Fruit fly (Drosophila melanogaster) whole organism, larva: ENCODE data around the gene CG15742.

ENCODE experiments used
- noc ChIP-seq: fragments of 200-800 bp; sonication (Bioruptor generic); optimal IDR thresholded peaks from 3 replicates; lab custom pipeline; 2019; ENCODE audit warnings: missing biosample characterization, mild to moderate bottlenecking, missing genetic modification characterization, moderate library complexity

The CG15742 gene

DNA sequence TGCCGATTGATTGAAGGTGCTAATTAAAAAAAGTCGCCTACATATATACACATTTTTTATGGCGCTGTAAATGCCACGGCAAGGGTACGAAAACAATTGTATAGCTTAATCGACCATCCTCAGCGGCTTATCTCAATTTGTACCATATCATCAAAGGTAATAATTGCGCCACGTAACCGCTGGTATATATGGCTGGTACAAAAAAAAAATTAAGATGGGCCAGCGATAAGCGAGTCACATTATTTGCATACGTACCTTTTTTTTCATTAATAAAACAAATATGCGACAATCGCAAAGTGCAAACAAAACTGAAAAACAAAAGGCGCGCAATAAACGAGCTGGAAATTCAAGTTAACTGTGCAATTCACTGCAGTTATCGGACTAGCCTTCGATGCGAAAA is 3.9 kb downstream of the CG15742 start:
- TF ChIP-seq noc (tag; lab: Kevin White, UChicago) = no peak

dm6 chrX:13253062-13253724 is 5.1 kb downstream of the CG15742 start:
- peak; percentile 1 for TF ChIP-seq noc (tag; lab: Kevin White, UChicago)

DNA sequence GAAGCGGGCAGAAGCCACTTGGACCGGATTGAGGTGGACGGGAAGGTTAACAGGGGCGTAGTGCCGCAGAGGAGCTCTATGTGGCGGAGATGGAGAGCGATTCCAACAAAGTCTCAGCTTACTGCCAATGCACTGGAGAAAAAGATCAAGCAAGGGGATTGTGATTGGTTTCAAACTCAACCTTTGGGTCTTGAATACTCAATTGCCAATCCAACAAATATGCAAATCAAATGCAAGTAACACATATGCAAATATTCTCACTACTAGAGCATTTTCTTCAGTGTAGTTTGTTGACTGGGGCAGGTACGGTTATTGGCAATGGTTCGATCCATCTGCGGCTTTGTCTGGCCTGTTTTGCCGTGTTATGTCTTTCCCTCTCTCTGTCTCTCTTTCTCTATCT is 7.0 kb downstream of the CG15742 start:
- TF ChIP-seq noc (tag; lab: Kevin White, UChicago) = peak; percentile 86

dm6 chrX:13249732-13250395 is 8.4 kb downstream of the CG15742 start:
- no peak for TF ChIP-seq noc (tag; lab: Kevin White, UChicago)

- no peak for TF ChIP-seq noc (tag; lab: Kevin White, UChicago)
Observed at dm6 chrX:13248515-13248914, 9.8 kb downstream of the CG15742 start.

dm6 chrX:13247789-13248188 is 10.5 kb downstream of the CG15742 start:
- no peak for TF ChIP-seq noc (tag; lab: Kevin White, UChicago)

dm6 chrX:13245767-13246166 is 12.5 kb downstream of the CG15742 start:
- TF ChIP-seq noc (tag; lab: Kevin White, UChicago) = no peak

DNA sequence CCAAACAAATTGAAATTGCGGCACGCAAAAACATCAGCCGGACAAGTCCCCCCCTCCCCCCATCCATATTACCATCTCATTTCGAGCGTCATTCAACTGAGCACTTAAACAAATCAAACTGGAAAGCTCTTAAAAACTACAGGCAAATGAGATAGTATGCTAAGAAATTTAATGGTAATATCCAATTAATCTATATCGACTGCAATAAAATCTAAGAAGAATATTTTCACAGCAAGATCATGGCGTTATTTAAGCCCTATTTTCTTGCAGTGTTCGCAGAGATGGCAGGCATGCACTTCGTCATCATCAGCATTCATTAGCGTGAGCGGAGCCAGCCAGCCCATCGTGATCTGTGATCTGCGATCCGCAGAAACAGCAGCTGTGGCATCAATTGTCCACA is 13.8 kb downstream of the CG15742 start:
- no peak for TF ChIP-seq noc (tag; lab: Kevin White, UChicago)

DNA sequence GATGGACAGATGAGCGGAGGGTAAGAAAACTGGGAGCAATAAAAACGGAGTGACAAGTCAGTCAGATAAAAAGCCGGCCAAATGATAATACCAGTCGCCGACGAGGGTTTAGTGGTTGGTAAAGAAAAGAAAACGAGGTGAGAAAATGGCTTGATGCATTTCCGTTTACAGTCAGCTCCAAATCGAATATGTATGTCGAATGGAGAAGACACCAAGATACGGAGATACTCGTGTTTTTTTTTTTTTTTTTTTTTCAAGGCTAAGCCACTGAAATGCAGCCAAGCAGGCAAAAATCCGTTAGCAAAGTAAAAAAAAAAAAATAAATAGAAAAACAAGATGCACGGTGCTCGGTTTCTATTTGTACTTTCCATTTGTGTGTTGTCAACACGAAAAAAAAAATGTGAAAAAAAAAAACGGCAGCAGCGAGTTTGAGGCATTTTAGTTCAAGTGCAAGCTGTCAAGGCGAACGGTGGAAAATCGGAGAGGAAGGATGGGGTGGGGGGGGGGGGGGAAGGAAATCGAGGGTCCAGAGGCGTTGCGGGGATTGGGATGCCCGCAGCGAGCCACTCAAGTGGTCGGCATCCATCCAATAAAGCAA is 14.5 kb downstream of the CG15742 start:
- no peak for TF ChIP-seq noc (tag; lab: Kevin White, UChicago)

dm6 chrX:13240812-13241211 is 17.5 kb downstream of the CG15742 start:
- no peak for TF ChIP-seq noc (tag; lab: Kevin White, UChicago)

dm6 chrX:13238294-13238917 is 19.9 kb downstream of the CG15742 start:
- TF ChIP-seq noc (tag; lab: Kevin White, UChicago) = no peak

DNA sequence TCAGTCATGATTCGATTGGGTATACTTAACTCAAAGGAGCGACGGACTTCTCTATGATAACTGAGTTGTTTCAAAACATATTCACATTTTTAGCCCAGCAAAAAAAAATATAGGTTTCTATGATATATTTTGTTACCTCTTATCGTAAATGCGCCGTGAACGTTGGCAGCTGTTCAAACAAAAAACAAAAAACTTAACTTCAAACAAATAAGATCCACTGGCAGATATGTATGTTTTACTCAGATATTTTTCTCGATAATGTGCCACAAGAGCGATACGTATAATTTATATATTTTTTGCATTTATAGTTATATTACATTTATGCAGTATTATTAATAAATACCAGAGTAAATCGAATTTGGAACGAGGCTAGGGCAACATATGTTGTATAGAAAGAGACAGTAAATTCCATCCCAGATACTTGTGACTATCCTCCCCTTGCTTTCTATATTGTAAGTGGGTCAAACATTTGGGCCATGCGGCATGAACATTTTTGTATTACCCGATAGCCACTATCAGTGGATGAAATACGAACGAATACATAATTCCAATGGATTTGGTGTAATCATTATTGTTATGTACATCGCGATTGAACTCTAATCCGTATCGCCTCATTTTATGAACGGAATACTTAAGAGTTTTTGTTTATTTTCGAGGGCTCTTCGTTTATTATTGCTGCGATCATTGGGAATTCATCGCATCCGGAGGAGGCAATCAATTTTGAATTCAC is 21.6 kb downstream of the CG15742 start, which contains the start of gene CG32639:
CG32639 (minus strand) TSS at position 51 of the 730 bp plus-strand sequence.
- TF ChIP-seq noc (tag; lab: Kevin White, UChicago) = no peak

dm6 chrX:13234738-13235470 is 23.4 kb downstream of the CG15742 start:
- no peak for TF ChIP-seq noc (tag; lab: Kevin White, UChicago)

DNA sequence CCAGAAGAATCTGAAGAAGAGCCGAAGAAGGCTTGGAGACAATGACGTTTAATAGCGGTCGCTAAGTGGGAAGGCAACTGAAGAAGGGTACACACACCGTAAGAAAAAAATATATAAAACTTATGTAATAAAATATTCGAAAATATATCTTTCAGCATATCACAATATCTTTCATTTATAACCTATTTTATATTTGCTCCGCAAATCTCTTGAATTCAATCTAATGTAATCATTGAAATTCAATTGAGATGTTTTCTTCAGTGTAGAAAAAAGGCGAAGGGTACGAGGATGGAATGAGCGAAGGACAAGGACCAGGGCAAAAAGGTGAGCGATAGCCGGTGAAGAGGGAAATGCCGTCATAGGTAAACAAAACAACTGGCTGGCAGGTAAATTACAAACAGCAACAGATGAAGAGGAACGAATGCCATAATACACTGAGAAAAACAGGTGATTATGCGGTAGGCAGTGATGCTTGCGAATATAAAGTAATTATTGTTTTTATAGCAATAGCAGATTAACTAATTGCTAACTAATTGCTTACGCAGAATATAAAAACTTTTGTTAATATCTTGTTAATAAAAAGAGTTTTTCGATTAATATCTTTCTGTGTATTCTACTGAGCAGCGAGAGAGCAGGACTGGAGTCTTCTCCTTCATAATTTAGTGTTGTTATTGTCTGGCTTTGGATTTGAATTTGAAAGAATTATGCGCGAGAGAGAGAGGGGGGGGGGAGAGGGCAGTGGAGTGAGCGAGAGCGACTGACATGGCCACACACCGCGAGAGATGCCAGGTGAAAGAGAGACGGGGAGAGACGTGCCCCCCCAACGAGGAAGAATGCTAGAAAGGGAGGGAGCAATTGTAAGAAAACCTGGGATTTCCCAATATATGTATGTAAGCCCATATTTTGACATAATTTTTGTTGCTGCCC is 24.2 kb downstream of the CG15742 start:
- TF ChIP-seq noc (tag; lab: Kevin White, UChicago) = peak; percentile 56
